Worm (Caenorhabditis elegans) whole organism, L2 larva: ENCODE data around the gene rbr-2.

Experiments used
- ZK546.5 ChIP-seq: sonication (generic microtip); optimal IDR thresholded peaks from 2 replicates; lab custom pipeline; 2017; ENCODE audit warnings: missing biosample characterization, missing genetic modification characterization
- ama-1 ChIP-seq: fragments of 150-350 bp; optimal IDR thresholded peaks from 2 replicates; lab custom pipeline; 2018; ENCODE audit warnings: inconsistent platforms
- nhr-11 ChIP-seq: fragments of 150-350 bp; optimal IDR thresholded peaks from 2 replicates; lab custom pipeline; 2014; ENCODE audit warnings: missing biosample characterization, missing genetic modification characterization
- nhr-12 ChIP-seq: fragments of 150-350 bp; optimal IDR thresholded peaks from 2 replicates; lab custom pipeline; 2014; ENCODE audit warnings: missing biosample characterization, missing genetic modification characterization
- unc-62 ChIP-seq: fragments of 150-350 bp; optimal IDR thresholded peaks from 2 replicates; lab custom pipeline; 2014; ENCODE audit warnings: missing biosample characterization, missing genetic modification reagents, missing genetic modification characterization

DNA sequence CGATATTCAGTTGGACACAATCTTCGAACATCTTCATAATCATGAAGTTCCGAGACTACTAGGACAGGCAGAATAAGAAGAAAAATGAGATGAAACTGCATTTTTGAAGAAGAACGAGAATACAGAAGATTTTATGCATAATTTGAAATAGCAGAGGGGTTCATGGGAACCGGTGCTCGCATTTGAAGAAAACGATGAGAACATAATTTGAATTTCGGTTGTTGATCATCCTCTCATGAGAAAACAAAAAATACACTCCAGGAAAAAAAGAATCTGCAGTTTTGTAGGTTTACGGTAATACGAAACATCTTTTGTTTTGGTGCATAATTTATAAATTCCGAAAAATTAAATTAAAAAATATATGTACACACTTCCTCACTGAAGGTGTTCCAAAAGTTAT is 34.0 kb upstream of the rbr-2 start, which contains the start of gene srlf-11:
- no peak for TF ChIP-seq nhr-12
- TF ChIP-seq nhr-11 = no peak
- TF ChIP-seq ZK546.5 (tag; lab: Kevin White, UChicago) = no peak
- no peak for TF ChIP-seq unc-62 (GFP tag; lab: Kevin White, UChicago)
- TF ChIP-seq ama-1 (lab: Kevin White, UChicago) = no peak
